Worm (Caenorhabditis elegans): ENCODE measurements around the gene daf-7.

- TF ChIP-seq cog-1 (tag; optimal IDR thresholded peaks at IDR 0.05), result no peak
- TF ChIP-seq ztf-29 (GFP tag; IDR thresholded peaks at IDR 0.05), result no peak
- no peak for TF ChIP-seq T22C8.4 (GFP tag; IDR thresholded peaks at IDR 0.05)
- TF ChIP-seq tab-1 (GFP tag; IDR thresholded peaks at IDR 0.05), result no peak
- TF ChIP-seq ref-1 (GFP tag; conservative IDR thresholded peaks at IDR 0.05), result no peak
- TF ChIP-seq ztf-23 (GFP tag; IDR thresholded peaks at IDR 0.05), result no peak
Observed at ce11 chrIII:841177-841576, 29.5 kb downstream of the daf-7 start, which contains the start of gene K02F3.9.
